Worm (Caenorhabditis elegans) whole organism, L3 larva: Measurements from ENCODE around the gene ncx-9.

Experiments used
- elt-2 ChIP-seq: sonication (generic microtip); optimal IDR thresholded peaks from 2 replicates; lab custom pipeline; 2016; ENCODE audit warnings: missing genetic modification reagents, mild to moderate bottlenecking, missing genetic modification characterization, missing compliant biosample characterization
- mdl-1 ChIP-seq: fragments of 150-350 bp; optimal IDR thresholded peaks from 2 replicates; lab custom pipeline; 2014; ENCODE audit warnings: missing biosample characterization, missing genetic modification characterization
- nhr-28 ChIP-seq: fragments of 150-350 bp; optimal IDR thresholded peaks from 2 replicates; lab custom pipeline; 2014; ENCODE audit warnings: missing biosample characterization, missing genetic modification characterization
- sea-2 ChIP-seq: fragments of 150-350 bp; sonication (generic microtip); optimal IDR thresholded peaks from 4 replicates; lab custom pipeline; 2014; ENCODE audit warnings: missing biosample characterization, missing genetic modification reagents, missing genetic modification characterization
- snpc-4 ChIP-seq: fragments of 150-350 bp; optimal IDR thresholded peaks from 2 replicates; lab custom pipeline; 2014; ENCODE audit warnings: missing biosample characterization, missing genetic modification characterization
- unc-39 ChIP-seq: sonication (generic microtip); optimal IDR thresholded peaks from 4 replicates; lab custom pipeline; 2017; ENCODE audit warnings: missing biosample characterization, missing genetic modification characterization
- ztf-4 ChIP-seq: fragments of 150-350 bp; optimal IDR thresholded peaks from 2 replicates; lab custom pipeline; 2014; ENCODE audit warnings: missing biosample characterization, missing genetic modification characterization

ce11 chrV:5018067-5018466, 23.0 kb upstream of the ncx-9 start:
- TF ChIP-seq snpc-4 (tag; lab: Kevin White, UChicago) (no peak), mdl-1 (tag; lab: Kevin White, UChicago) (no peak), nhr-28 (tag; lab: Kevin White, UChicago) (no peak), elt-2 (tag; lab: Kevin White, UChicago) (peak; percentile 86), ztf-4 (tag; lab: Kevin White, UChicago) (no peak), sea-2 (GFP tag; lab: Kevin White, UChicago) (no peak), unc-39 (no peak)
